Worm (Caenorhabditis elegans) whole organism, late embryonic: Measurements from ENCODE around the gene F22B5.10.

ENCODE experiments used
- C08G9.2 ChIP-seq: sonication (generic microtip); optimal IDR thresholded peaks from 2 replicates; lab custom pipeline; 2016; ENCODE audit warnings: mild to moderate bottlenecking, missing genetic modification characterization, moderate library complexity, missing compliant biosample characterization
- C38D4.7 ChIP-seq: fragments of 200-800 bp; sonication (Bioruptor generic); optimal IDR thresholded peaks from 2 replicates; lab custom pipeline; 2018; ENCODE audit warnings: mild to moderate bottlenecking, missing genetic modification characterization, moderate library complexity, missing compliant biosample characterization
- F13H6.1 ChIP-seq: sonication (generic microtip); optimal IDR thresholded peaks from 2 replicates; lab custom pipeline; 2016; ENCODE audit warnings: missing genetic modification characterization, missing compliant biosample characterization
- K02D7.2 ChIP-seq: sonication (generic microtip); optimal IDR thresholded peaks from 2 replicates; lab custom pipeline; 2017; ENCODE audit warnings: mild to moderate bottlenecking, missing genetic modification characterization, missing compliant biosample characterization
- ama-1 ChIP-seq: fragments of 150-350 bp; optimal IDR thresholded peaks from 2 replicates; lab custom pipeline; 2014
- ceh-14 ChIP-seq: sonication (generic microtip); optimal IDR thresholded peaks from 2 replicates; lab custom pipeline; 2016; ENCODE audit warnings: missing genotype, missing genetic modification characterization, missing compliant biosample characterization
- ceh-19 ChIP-seq: fragments of 200-800 bp; sonication (Bioruptor generic); optimal IDR thresholded peaks from 2 replicates; lab custom pipeline; 2018; ENCODE audit warnings: mild to moderate bottlenecking, missing genetic modification characterization, missing compliant biosample characterization
- ceh-2 ChIP-seq: sonication (generic microtip); optimal IDR thresholded peaks from 2 replicates; lab custom pipeline; 2016; ENCODE audit warnings: missing genotype, missing genetic modification characterization, missing compliant biosample characterization
- ceh-31 ChIP-seq: sonication (generic microtip); optimal IDR thresholded peaks from 2 replicates; lab custom pipeline; 2016; ENCODE audit warnings: missing genetic modification characterization, missing compliant biosample characterization
- ceh-45 ChIP-seq: fragments of 200-800 bp; sonication (Bioruptor generic); IDR thresholded peaks from 2 replicates; pipeline ENCODE4 v1.3.6; 2022; ENCODE audit warnings: missing genetic modification reagents, missing genetic modification characterization, missing compliant biosample characterization
- dve-1 ChIP-seq: sonication (generic microtip); optimal IDR thresholded peaks from 2 replicates; lab custom pipeline; 2017; ENCODE audit warnings: antibody characterized with exemption, mild to moderate bottlenecking, missing genetic modification characterization, missing compliant biosample characterization
- elt-2 ChIP-seq: sonication (generic microtip); optimal IDR thresholded peaks from 2 replicates; lab custom pipeline; 2016; ENCODE audit warnings: missing genetic modification reagents, missing genetic modification characterization, missing compliant biosample characterization
- ets-4 ChIP-seq: sonication (generic microtip); optimal IDR thresholded peaks from 2 replicates; lab custom pipeline; 2016; ENCODE audit warnings: missing genetic modification characterization, missing compliant biosample characterization
- hlh-8 ChIP-seq: sonication (generic microtip); optimal IDR thresholded peaks from 2 replicates; lab custom pipeline; 2016; ENCODE audit warnings: missing genotype, missing genetic modification characterization, missing compliant biosample characterization
- lim-6 ChIP-seq: sonication (generic microtip); optimal IDR thresholded peaks from 2 replicates; lab custom pipeline; 2016; ENCODE audit warnings: missing genetic modification characterization, missing compliant biosample characterization
- madf-2 ChIP-seq: sonication (generic microtip); optimal IDR thresholded peaks from 2 replicates; lab custom pipeline; 2017; ENCODE audit warnings: missing genetic modification characterization, missing compliant biosample characterization
- nfya-1 ChIP-seq: sonication (generic microtip); optimal IDR thresholded peaks from 2 replicates; lab custom pipeline; 2017; ENCODE audit warnings: missing genetic modification characterization, mild to moderate bottlenecking, missing compliant biosample characterization, antibody characterized with exemption, moderate library complexity
- nhr-11 ChIP-seq: fragments of 150-350 bp; optimal IDR thresholded peaks from 2 replicates; lab custom pipeline; 2014; ENCODE audit warnings: missing biosample characterization, missing genetic modification characterization
- pag-3 ChIP-seq: sonication (generic microtip); optimal IDR thresholded peaks from 2 replicates; lab custom pipeline; 2016; ENCODE audit warnings: missing compliant biosample characterization, missing genetic modification characterization, borderline replicate concordance
- pax-1 ChIP-seq: fragments of 150-350 bp; optimal IDR thresholded peaks from 2 replicates; lab custom pipeline; 2014; ENCODE audit warnings: missing biosample characterization, missing genetic modification characterization
- ref-2 ChIP-seq: sonication (generic microtip); optimal IDR thresholded peaks from 2 replicates; lab custom pipeline; 2016; ENCODE audit warnings: missing genetic modification characterization, missing compliant biosample characterization
- sox-2 ChIP-seq: fragments of 200-800 bp; sonication (Bioruptor generic); IDR thresholded peaks from 2 replicates; pipeline ENCODE4 v1.3.6; 2022; ENCODE audit warnings: missing genetic modification reagents, missing genetic modification characterization, missing compliant biosample characterization
- tbx-2 ChIP-seq: sonication (generic microtip); optimal IDR thresholded peaks from 2 replicates; lab custom pipeline; 2016; ENCODE audit warnings: missing genetic modification characterization, missing compliant biosample characterization
- tbx-7 ChIP-seq: sonication (generic microtip); optimal IDR thresholded peaks from 2 replicates; lab custom pipeline; 2016; ENCODE audit warnings: missing genotype, missing genetic modification characterization, missing compliant biosample characterization
- ttx-3 ChIP-seq: sonication (generic microtip); optimal IDR thresholded peaks from 2 replicates; lab custom pipeline; 2016; ENCODE audit warnings: missing genetic modification reagents, missing genetic modification characterization, missing compliant biosample characterization
- unc-42 ChIP-seq: sonication (generic microtip); optimal IDR thresholded peaks from 2 replicates; lab custom pipeline; 2016; ENCODE audit warnings: missing genotype, missing genetic modification characterization, missing compliant biosample characterization
- unc-55 ChIP-seq: sonication (generic microtip); optimal IDR thresholded peaks from 2 replicates; lab custom pipeline; 2017; ENCODE audit warnings: missing biosample characterization, missing genetic modification reagents, missing genetic modification characterization
- zip-5 ChIP-seq: sonication (generic microtip); optimal IDR thresholded peaks from 2 replicates; lab custom pipeline; 2016; ENCODE audit warnings: missing genetic modification characterization, missing compliant biosample characterization

The F22B5.10 gene

ce11 chrII:8515521-8515920, 48.5 kb downstream of the F22B5.10 start:
- TF ChIP-seq ama-1 (lab: Kevin White, UChicago): no peak
- no peak for TF ChIP-seq ceh-19 (GFP tag; lab: Kevin White, UChicago)
- no peak for TF ChIP-seq ttx-3 (tag; lab: Kevin White, UChicago)
- TF ChIP-seq elt-2: peak; percentile 80
- no peak for TF ChIP-seq ceh-31 (tag; lab: Kevin White, UChicago)
- TF ChIP-seq, all 69 proteins: peak for 1

ce11 chrII:8516783-8517182, 49.8 kb downstream of the F22B5.10 start, which contains the start of gene rnh-2:
Gene rnh-2 (plus strand): TSS chrII:8517150.
- TF ChIP-seq madf-2 (tag; lab: Kevin White, UChicago) (no peak), F13H6.1 (tag; lab: Kevin White, UChicago) (no peak), tbx-7 (tag; lab: Kevin White, UChicago) (peak; percentile 67), zip-5 (tag; lab: Kevin White, UChicago) (peak; percentile 56), hlh-8 (tag; lab: Kevin White, UChicago) (peak; percentile 37), ceh-2 (tag; lab: Kevin White, UChicago) (peak; percentile 80), nhr-11 (tag; lab: Kevin White, UChicago) (no peak), nfya-1 (tag; lab: Kevin White, UChicago) (peak; percentile 4), ceh-14 (peak; percentile 39), dve-1 (tag; lab: Kevin White, UChicago) (peak; percentile 13), K02D7.2 (no peak), ceh-45 (GFP tag; lab: Robert Waterston, UW) (no peak), unc-55 (GFP tag; lab: Kevin White, UChicago) (no peak), pax-1 (tag; lab: Kevin White, UChicago) (no peak), ref-2 (peak; percentile 52), pag-3 (tag; lab: Kevin White, UChicago) (no peak), unc-42 (peak; percentile 29), ttx-3 (tag; lab: Kevin White, UChicago) (no peak), lim-6 (tag; lab: Kevin White, UChicago) (peak; percentile 25), elt-2 (peak; percentile 68), C38D4.7 (GFP tag; lab: Kevin White, UChicago) (no peak), tbx-2 (peak; percentile 76), C08G9.2 (peak; percentile 74), ets-4 (tag; lab: Kevin White, UChicago) (peak; percentile 48), ceh-31 (tag; lab: Kevin White, UChicago) (peak; percentile 87), sox-2 (GFP tag; lab: Robert Waterston, UW) (no peak)
